Worm (Caenorhabditis elegans) whole organism, mixed stage, embryonic: ENCODE results near the gene nex-2.

Experiments
- M03D4.4 ChIP-seq: sonication (generic microtip); optimal IDR thresholded peaks from 2 replicates; lab custom pipeline; 2017; ENCODE audit warnings: mild to moderate bottlenecking, missing genetic modification characterization, missing compliant biosample characterization
- bed-3 ChIP-seq: fragments of 200-800 bp; sonication (Bioruptor generic); optimal IDR thresholded peaks from 3 replicates; lab custom pipeline; 2018; ENCODE audit warnings: mild to moderate bottlenecking, missing genetic modification characterization, moderate library complexity, missing compliant biosample characterization
- blmp-1 ChIP-seq: fragments of 150-350 bp; optimal IDR thresholded peaks from 2 replicates; lab custom pipeline; 2014; ENCODE audit warnings: missing biosample characterization, missing genetic modification characterization
- ceh-39 ChIP-seq: fragments of 150-350 bp; optimal IDR thresholded peaks from 2 replicates; lab custom pipeline; 2014; ENCODE audit warnings: missing biosample characterization, missing genetic modification characterization
- ceh-43 ChIP-seq: fragments of 200-800 bp; sonication (Bioruptor generic); optimal IDR thresholded peaks from 2 replicates; lab custom pipeline; 2018; ENCODE audit warnings: mild to moderate bottlenecking, missing genetic modification characterization, moderate library complexity, missing compliant biosample characterization
- ceh-83 ChIP-seq: fragments of 200-800 bp; sonication (Bioruptor generic); optimal IDR thresholded peaks from 2 replicates; lab custom pipeline; 2018; ENCODE audit warnings: mild to moderate bottlenecking, missing genetic modification characterization, missing compliant biosample characterization
- cnd-1 ChIP-seq: fragments of 200-800 bp; sonication (Bioruptor generic); optimal IDR thresholded peaks from 2 replicates; lab custom pipeline; 2018; ENCODE audit warnings: mild to moderate bottlenecking, missing genetic modification characterization, missing compliant biosample characterization
- drap-1 ChIP-seq: fragments of 200-800 bp; sonication (Bioruptor generic); optimal IDR thresholded peaks from 3 replicates; lab custom pipeline; 2018; ENCODE audit warnings: mild to moderate bottlenecking, missing genetic modification characterization, missing compliant biosample characterization
- elt-1 ChIP-seq: sonication (generic microtip); optimal IDR thresholded peaks from 2 replicates; lab custom pipeline; 2017; ENCODE audit warnings: missing genetic modification characterization, mild to moderate bottlenecking, missing compliant biosample characterization, antibody characterized with exemption, moderate library complexity, borderline replicate concordance; ENCODE audit not compliant: insufficient read depth
- elt-3 ChIP-seq: fragments of 150-350 bp; optimal IDR thresholded peaks from 2 replicates; lab custom pipeline; 2014; ENCODE audit warnings: missing biosample characterization, missing genetic modification characterization
- flh-1 ChIP-seq: fragments of 200-800 bp; sonication (Bioruptor generic); optimal IDR thresholded peaks from 2 replicates; lab custom pipeline; 2018; ENCODE audit warnings: mild to moderate bottlenecking, missing genetic modification characterization, moderate library complexity, missing compliant biosample characterization
- ham-2 ChIP-seq: fragments of 200-800 bp; sonication (Bioruptor generic); optimal IDR thresholded peaks from 2 replicates; lab custom pipeline; 2018; ENCODE audit warnings: mild to moderate bottlenecking, missing genetic modification characterization, missing compliant biosample characterization
- hlh-1 ChIP-seq: fragments of 150-350 bp; optimal IDR thresholded peaks from 2 replicates; lab custom pipeline; 2014; ENCODE audit warnings: missing biosample characterization, missing genetic modification reagents, missing genetic modification characterization
- lin-13 ChIP-seq: fragments of 150-350 bp; optimal IDR thresholded peaks from 2 replicates; lab custom pipeline; 2014; ENCODE audit warnings: missing biosample characterization, missing genetic modification characterization
- lsy-2 ChIP-seq: fragments of 150-350 bp; optimal IDR thresholded peaks from 2 replicates; lab custom pipeline; 2014; ENCODE audit warnings: missing biosample characterization, missing genetic modification characterization
- mab-5 ChIP-seq: fragments of 150-350 bp; optimal IDR thresholded peaks from 2 replicates; lab custom pipeline; 2014; ENCODE audit warnings: missing biosample characterization, missing genetic modification characterization
- mep-1 ChIP-seq: fragments of 150-350 bp; optimal IDR thresholded peaks from 2 replicates; lab custom pipeline; 2017; ENCODE audit warnings: missing biosample characterization, missing genetic modification reagents, missing genetic modification characterization, inconsistent platforms
- mls-2 ChIP-seq: sonication (generic microtip); optimal IDR thresholded peaks from 2 replicates; lab custom pipeline; 2016; ENCODE audit warnings: mild to moderate bottlenecking, missing genetic modification characterization, moderate library complexity, missing compliant biosample characterization
- nhr-12 ChIP-seq: fragments of 150-350 bp; optimal IDR thresholded peaks from 2 replicates; lab custom pipeline; 2014; ENCODE audit warnings: missing biosample characterization, missing genetic modification characterization
- nhr-2 ChIP-seq: fragments of 150-350 bp; optimal IDR thresholded peaks from 2 replicates; lab custom pipeline; 2014; ENCODE audit warnings: missing biosample characterization, missing genetic modification characterization
- nhr-237 ChIP-seq: fragments of 150-350 bp; optimal IDR thresholded peaks from 2 replicates; lab custom pipeline; 2014; ENCODE audit warnings: missing biosample characterization, missing genetic modification characterization
- nhr-28 ChIP-seq: fragments of 150-350 bp; optimal IDR thresholded peaks from 2 replicates; lab custom pipeline; 2014; ENCODE audit warnings: missing biosample characterization, missing genetic modification characterization
- nhr-76 ChIP-seq: sonication (generic microtip); optimal IDR thresholded peaks from 2 replicates; lab custom pipeline; 2017; ENCODE audit warnings: missing biosample characterization, missing genetic modification characterization
- pha-4 ChIP-seq: fragments of 150-350 bp; optimal IDR thresholded peaks from 2 replicates; lab custom pipeline; 2018; ENCODE audit warnings: missing biosample characterization, missing genetic modification reagents, missing genetic modification characterization
- sem-2 ChIP-seq: fragments of 200-800 bp; sonication (Bioruptor generic); optimal IDR thresholded peaks from 2 replicates; lab custom pipeline; 2018; ENCODE audit warnings: mild to moderate bottlenecking, missing genetic modification characterization, missing compliant biosample characterization
- snpc-4 ChIP-seq: fragments of 150-350 bp; optimal IDR thresholded peaks from 2 replicates; lab custom pipeline; 2014; ENCODE audit warnings: missing biosample characterization, missing genetic modification characterization
- sptf-1 ChIP-seq: sonication (generic microtip); optimal IDR thresholded peaks from 2 replicates; lab custom pipeline; 2017; ENCODE audit warnings: mild to moderate bottlenecking, missing genetic modification characterization, moderate library complexity, missing compliant biosample characterization
- tbx-8 ChIP-seq: fragments of 200-800 bp; sonication (Bioruptor generic); optimal IDR thresholded peaks from 2 replicates; lab custom pipeline; 2018; ENCODE audit warnings: mild to moderate bottlenecking, missing genetic modification characterization, moderate library complexity, missing compliant biosample characterization
- unc-120 ChIP-seq: sonication (generic microtip); optimal IDR thresholded peaks from 2 replicates; lab custom pipeline; 2017; ENCODE audit warnings: missing genetic modification characterization, missing compliant biosample characterization; ENCODE audit not compliant: poor library complexity, severe bottlenecking
- unc-39 ChIP-seq: fragments of 150-350 bp; optimal IDR thresholded peaks from 2 replicates; lab custom pipeline; 2014; ENCODE audit warnings: missing biosample characterization, missing genetic modification characterization
- unc-62 ChIP-seq: fragments of 150-350 bp; optimal IDR thresholded peaks from 2 replicates; lab custom pipeline; 2014; ENCODE audit warnings: missing biosample characterization, missing genetic modification reagents, missing genetic modification characterization
- zip-8 ChIP-seq: fragments of 150-350 bp; optimal IDR thresholded peaks from 2 replicates; lab custom pipeline; 2014; ENCODE audit warnings: missing biosample characterization, missing genetic modification characterization
- ztf-11 ChIP-seq: fragments of 150-350 bp; optimal IDR thresholded peaks from 2 replicates; lab custom pipeline; 2014; ENCODE audit warnings: missing biosample characterization, missing genetic modification characterization

nex-2 gene

ce11 chrIII:10339949-10340348, 9.7 kb upstream of the nex-2 start:
- TF ChIP-seq unc-120 (tag; lab: Kevin White, UChicago): no peak
- no peak for TF ChIP-seq nhr-76 (tag; lab: Kevin White, UChicago)
- TF ChIP-seq unc-39 (tag; lab: Kevin White, UChicago): no peak
- TF ChIP-seq nhr-237 (tag; lab: Kevin White, UChicago): no peak
- no peak for TF ChIP-seq hlh-1 (tag; lab: Kevin White, UChicago)
- TF ChIP-seq mls-2 (tag; lab: Kevin White, UChicago): no peak
- TF ChIP-seq drap-1 (GFP tag; lab: Kevin White, UChicago): no peak
- no peak for TF ChIP-seq cnd-1
- TF ChIP-seq tbx-8 (GFP tag; lab: Kevin White, UChicago): no peak
- TF ChIP-seq, all 35 proteins: peak for 0

ce11 chrIII:10338992-10339852, 9.0 kb upstream of the nex-2 start:
- TF ChIP-seq unc-62: no peak
- no peak for TF ChIP-seq drap-1 (GFP tag; lab: Kevin White, UChicago)
- TF ChIP-seq zip-8 (tag; lab: Kevin White, UChicago): peak; percentile 89
- TF ChIP-seq pha-4: no peak
- TF ChIP-seq, all 35 proteins: peak for 1

DNA sequence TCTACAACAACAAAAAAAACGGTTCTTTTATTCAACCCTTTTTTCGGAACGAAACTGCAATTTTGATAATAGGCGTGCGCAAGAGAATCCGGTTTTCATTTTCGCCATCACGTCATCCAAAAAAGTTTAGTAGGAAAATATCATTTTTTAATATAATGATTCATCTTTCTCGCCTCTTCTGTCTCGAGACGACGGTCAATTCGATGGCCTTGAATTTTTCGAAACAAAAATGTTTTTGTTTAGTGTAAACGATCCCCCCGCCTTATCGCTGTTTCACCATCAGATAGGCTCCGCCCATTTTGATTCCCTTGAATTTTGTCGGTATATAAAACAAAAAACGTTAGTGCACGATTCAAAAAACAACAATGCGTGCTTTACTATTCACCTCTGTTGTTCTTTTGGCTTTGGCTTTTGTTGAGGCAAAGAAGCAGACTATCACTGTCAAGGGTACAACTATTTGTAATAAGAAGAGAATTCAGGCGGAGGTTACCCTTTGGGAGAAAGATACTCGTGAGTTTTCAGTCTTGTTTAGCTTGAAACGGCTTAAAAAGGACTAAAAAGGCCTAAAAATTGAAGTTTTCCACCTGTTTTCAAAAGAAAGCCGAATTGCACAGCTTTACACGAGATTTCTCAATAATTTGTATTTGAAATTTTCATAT, 7.4 kb upstream of the nex-2 start, which contains the start of gene ttr-15:
ttr-15 (plus strand) TSS at position 340 of the 659 bp plus-strand sequence.
- TF ChIP-seq unc-39 (tag; lab: Kevin White, UChicago) (no peak), blmp-1 (tag; lab: Kevin White, UChicago) (no peak), ham-2 (GFP tag; lab: Kevin White, UChicago) (no peak), lin-13 (tag; lab: Kevin White, UChicago) (no peak), mls-2 (tag; lab: Kevin White, UChicago) (no peak), drap-1 (GFP tag; lab: Kevin White, UChicago) (no peak), lsy-2 (tag; lab: Kevin White, UChicago) (no peak), bed-3 (GFP tag; lab: Kevin White, UChicago) (no peak), M03D4.4 (tag; lab: Kevin White, UChicago) (no peak), tbx-8 (GFP tag; lab: Kevin White, UChicago) (no peak), zip-8 (tag; lab: Kevin White, UChicago) (no peak), hlh-1 (tag; lab: Kevin White, UChicago) (no peak), cnd-1 (no peak), elt-3 (tag; lab: Kevin White, UChicago) (no peak), flh-1 (no peak)

DNA sequence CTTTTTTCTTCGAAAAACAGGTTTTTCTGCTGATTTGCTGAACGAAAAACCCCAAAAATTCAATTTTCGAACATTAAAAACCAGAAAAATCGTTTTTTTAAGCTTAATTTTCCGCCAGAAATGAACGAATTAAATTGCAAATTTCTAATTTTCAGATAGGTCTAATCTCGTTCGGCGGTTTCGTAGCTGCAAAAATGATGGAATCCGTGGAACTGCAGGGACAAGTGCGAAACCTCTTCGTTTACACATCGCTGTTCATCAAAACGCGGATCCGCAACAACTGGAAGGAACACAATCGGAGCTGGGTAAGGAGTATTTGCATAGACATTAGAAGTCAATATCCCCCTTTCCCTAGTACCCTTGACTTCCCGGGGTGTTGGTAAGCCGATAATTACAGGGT, 5.9 kb upstream of the nex-2 start:
- no peak for TF ChIP-seq M03D4.4 (tag; lab: Kevin White, UChicago)
- no peak for TF ChIP-seq zip-8 (tag; lab: Kevin White, UChicago)
- TF ChIP-seq ceh-39 (tag; lab: Kevin White, UChicago): no peak
- TF ChIP-seq cnd-1: no peak
- TF ChIP-seq mab-5 (tag; lab: Kevin White, UChicago): no peak
- no peak for TF ChIP-seq unc-62
- TF ChIP-seq, all 35 proteins: peak for 0

- TF ChIP-seq tbx-8 (GFP tag; lab: Kevin White, UChicago) (no peak), mep-1 (tag; lab: Kevin White, UChicago) (no peak), flh-1 (no peak), unc-39 (tag; lab: Kevin White, UChicago) (no peak), blmp-1 (tag; lab: Kevin White, UChicago) (no peak), unc-120 (tag; lab: Kevin White, UChicago) (no peak), nhr-12 (tag; lab: Kevin White, UChicago) (no peak)
These were observed 4.9 kb upstream of the nex-2 start, which contains the start of gene ced-9 for ce11 chrIII:10335086-10335485. Gene ced-9 (plus strand): TSS chrIII:10335172.

- TF ChIP-seq elt-1 (tag; lab: Kevin White, UChicago) (no peak), nhr-76 (tag; lab: Kevin White, UChicago) (no peak), nhr-2 (tag; lab: Kevin White, UChicago) (no peak), lin-13 (tag; lab: Kevin White, UChicago) (peak; percentile 67), ztf-11 (tag; lab: Kevin White, UChicago) (peak; percentile 17), sem-2 (no peak), hlh-1 (tag; lab: Kevin White, UChicago) (peak; percentile 73), snpc-4 (tag; lab: Kevin White, UChicago) (no peak), ceh-43 (GFP tag; lab: Kevin White, UChicago) (no peak), unc-120 (tag; lab: Kevin White, UChicago) (no peak), sptf-1 (tag; lab: Kevin White, UChicago) (peak; percentile 76), ceh-83 (GFP tag; lab: Kevin White, UChicago) (no peak), unc-62 (no peak), mep-1 (tag; lab: Kevin White, UChicago) (peak; percentile 61), ceh-39 (tag; lab: Kevin White, UChicago) (no peak), ham-2 (GFP tag; lab: Kevin White, UChicago) (no peak), nhr-237 (tag; lab: Kevin White, UChicago) (peak; percentile 28), flh-1 (no peak), drap-1 (GFP tag; lab: Kevin White, UChicago) (peak; percentile 5), nhr-28 (tag; lab: Kevin White, UChicago) (no peak), zip-8 (tag; lab: Kevin White, UChicago) (no peak)
These were observed 3.8 kb upstream of the nex-2 start, which contains the start of the genes jmjd-4 and mev-1 for ce11 chrIII:10333961-10334542. Gene jmjd-4 (minus strand): TSS chrIII:10334018. Gene mev-1 (plus strand): TSS chrIII:10334277.
